Worm (Caenorhabditis elegans) whole organism, L4 larva: Measurements from ENCODE around the gene gst-33.

ENCODE experiments used
- D1046.2 ChIP-seq: fragments of 200-800 bp; sonication (Bioruptor generic); IDR thresholded peaks from 2 replicates; pipeline ENCODE4 v1.3.6; 2022; ENCODE audit warnings: missing genetic modification characterization, missing compliant biosample characterization
- R02D3.7 ChIP-seq: fragments of 150-350 bp; sonication (generic microtip); optimal IDR thresholded peaks from 3 replicates; lab custom pipeline; 2014; ENCODE audit warnings: missing biosample characterization, missing genetic modification characterization
- ama-1 ChIP-seq: fragments of 150-350 bp; optimal IDR thresholded peaks from 2 replicates; lab custom pipeline; 2014; ENCODE audit warnings: inconsistent platforms, mixed read lengths
- zip-11 ChIP-seq: fragments of 200-800 bp; sonication (Bioruptor generic); IDR thresholded peaks from 2 replicates; pipeline ENCODE4 v1.3.6; 2022; ENCODE audit warnings: missing genetic modification characterization, missing compliant biosample characterization

DNA sequence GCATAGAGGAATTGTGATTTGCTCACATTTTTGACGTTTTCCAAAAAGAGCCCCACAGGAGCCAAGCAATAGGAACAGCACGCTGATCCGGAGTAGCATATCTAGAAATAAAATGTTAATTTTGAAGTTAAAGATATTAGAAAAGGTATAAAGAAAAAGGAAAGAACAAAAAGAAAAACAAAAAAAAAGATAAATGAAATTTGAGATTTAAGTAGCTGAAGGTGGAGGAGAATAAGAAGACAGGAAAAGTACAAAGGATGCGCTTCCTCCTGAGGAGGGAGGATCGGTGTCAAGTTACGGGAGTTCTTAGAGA is 23.6 kb downstream of the gst-33 start, which contains the start of gene cfz-2:
- no peak for TF ChIP-seq zip-11
- no peak for TF ChIP-seq ama-1 (lab: Kevin White, UChicago)
- no peak for TF ChIP-seq D1046.2
- TF ChIP-seq R02D3.7 (tag; lab: Kevin White, UChicago): no peak
